Worm (Caenorhabditis elegans) whole organism, young adult: ENCODE results near the gene gldi-5.

Experiments used
- C17E4.6 ChIP-seq: fragments of 200-800 bp; sonication (Bioruptor generic); IDR thresholded peaks from 2 replicates; pipeline ENCODE4 v1.3.6; 2022; ENCODE audit warnings: missing genetic modification reagents, missing genetic modification characterization, missing compliant biosample characterization
- F10E7.11 ChIP-seq: sonication (generic microtip); optimal IDR thresholded peaks from 2 replicates; lab custom pipeline; 2017; ENCODE audit warnings: mild to moderate bottlenecking, missing genetic modification characterization, moderate library complexity, missing compliant biosample characterization
- K11D2.4 ChIP-seq: fragments of 200-800 bp; sonication (Bioruptor generic); IDR thresholded peaks from 2 replicates; pipeline ENCODE4 v1.3.6; 2022; ENCODE audit warnings: missing genetic modification reagents, missing genetic modification characterization, missing compliant biosample characterization
- Y53F4B.3 ChIP-seq: fragments of 200-800 bp; sonication (Bioruptor generic); IDR thresholded peaks from 2 replicates; pipeline ENCODE4 v1.3.6; 2022; ENCODE audit warnings: missing genetic modification reagents, missing genetic modification characterization, missing compliant biosample characterization
- Y53G8AR.9 ChIP-seq: fragments of 200-800 bp; sonication (Bioruptor generic); conservative IDR thresholded peaks from 2 replicates; pipeline ENCODE4 v1.3.6; 2022; ENCODE audit warnings: missing genetic modification reagents, missing genetic modification characterization, missing compliant biosample characterization
- Y56A3A.18 ChIP-seq: fragments of 200-800 bp; sonication (Bioruptor generic); IDR thresholded peaks from 2 replicates; pipeline ENCODE4 v1.3.6; 2022; ENCODE audit warnings: missing genetic modification reagents, missing genetic modification characterization, missing compliant biosample characterization
- akir-1 ChIP-seq: fragments of 200-800 bp; sonication (Bioruptor generic); optimal IDR thresholded peaks from 2 replicates; lab custom pipeline; 2018; ENCODE audit warnings: mild to moderate bottlenecking, missing genetic modification characterization, moderate library complexity, missing compliant biosample characterization
- attf-3 ChIP-seq: fragments of 200-800 bp; sonication (Bioruptor generic); conservative IDR thresholded peaks from 2 replicates; pipeline ENCODE4 v1.3.6; 2022; ENCODE audit warnings: missing genetic modification reagents, missing genetic modification characterization, missing compliant biosample characterization
- attf-6 ChIP-seq: fragments of 200-800 bp; sonication (Bioruptor generic); IDR thresholded peaks from 2 replicates; pipeline ENCODE4 v1.3.6; 2022; ENCODE audit warnings: missing genetic modification reagents, missing genetic modification characterization, missing compliant biosample characterization
- ceh-100 ChIP-seq: fragments of 200-800 bp; sonication (Bioruptor generic); IDR thresholded peaks from 2 replicates; pipeline ENCODE4 v1.3.6; 2022; ENCODE audit warnings: missing genetic modification reagents, missing genetic modification characterization, missing compliant biosample characterization
- ceh-91 ChIP-seq: fragments of 200-800 bp; sonication (Bioruptor generic); IDR thresholded peaks from 2 replicates; pipeline ENCODE4 v1.3.6; 2022; ENCODE audit warnings: missing genetic modification reagents, missing genetic modification characterization, missing compliant biosample characterization
- dpff-1 ChIP-seq: sonication (generic microtip); optimal IDR thresholded peaks from 2 replicates; lab custom pipeline; 2017; ENCODE audit warnings: mild to moderate bottlenecking, missing genetic modification characterization, missing compliant biosample characterization
- dpl-1 ChIP-seq: fragments of 150-350 bp; optimal IDR thresholded peaks from 2 replicates; lab custom pipeline; 2014; ENCODE audit warnings: missing biosample characterization, missing genetic modification reagents, missing genetic modification characterization
- egrh-3 ChIP-seq: fragments of 200-800 bp; sonication (Bioruptor generic); IDR thresholded peaks from 2 replicates; pipeline ENCODE4 v1.3.6; 2022; ENCODE audit warnings: missing genetic modification reagents, missing genetic modification characterization, missing compliant biosample characterization
- gei-17 ChIP-seq: fragments of 200-800 bp; sonication (Bioruptor generic); optimal IDR thresholded peaks from 2 replicates; lab custom pipeline; 2018; ENCODE audit warnings: mild to moderate bottlenecking, missing genetic modification characterization, missing compliant biosample characterization
- hmg-1.2 ChIP-seq: fragments of 200-800 bp; sonication (Bioruptor generic); IDR thresholded peaks from 2 replicates; pipeline ENCODE4 v1.3.6; 2022; ENCODE audit warnings: missing genetic modification reagents, missing genetic modification characterization, missing compliant biosample characterization
- hsf-1 ChIP-seq: fragments of 200-800 bp; sonication (Bioruptor generic); IDR thresholded peaks from 2 replicates; pipeline ENCODE4 v1.3.6; 2022; ENCODE audit warnings: missing genetic modification reagents, missing genetic modification characterization, missing compliant biosample characterization
- let-607 ChIP-seq, 2 experiments: fragments of 200-800 bp in 1 of 2; sonication (Bioruptor generic) in 1 of 2; sonication (generic microtip) in 1 of 2; optimal IDR thresholded peaks; 2 replicates each; lab custom pipeline; 2016 to 2018; ENCODE audit warnings: mild to moderate bottlenecking in 2 of 2, missing compliant biosample characterization in 2 of 2, missing genetic modification characterization in 2 of 2, moderate library complexity in 2 of 2, missing genotype in 1 of 2
- lin-40 ChIP-seq: sonication (generic microtip); optimal IDR thresholded peaks from 2 replicates; lab custom pipeline; 2016; ENCODE audit warnings: missing genetic modification characterization, mild to moderate bottlenecking, missing compliant biosample characterization, missing genotype, missing genetic modification reagents
- lir-1 ChIP-seq: fragments of 200-800 bp; sonication (Bioruptor generic); conservative IDR thresholded peaks from 2 replicates; pipeline ENCODE4 v1.3.6; 2022; ENCODE audit warnings: missing genetic modification reagents, missing genetic modification characterization, missing compliant biosample characterization
- lsl-1 ChIP-seq: fragments of 200-800 bp; sonication (Bioruptor generic); optimal IDR thresholded peaks from 2 replicates; lab custom pipeline; 2018; ENCODE audit warnings: mild to moderate bottlenecking, missing genetic modification characterization, moderate library complexity, missing compliant biosample characterization
- lsy-27 ChIP-seq: sonication (generic microtip); optimal IDR thresholded peaks from 2 replicates; lab custom pipeline; 2017; ENCODE audit warnings: missing genetic modification characterization, mild to moderate bottlenecking, missing compliant biosample characterization, antibody characterized with exemption, missing genotype, borderline replicate concordance; ENCODE audit not compliant: insufficient read depth
- madf-3 ChIP-seq: fragments of 200-800 bp; sonication (Bioruptor generic); IDR thresholded peaks from 2 replicates; pipeline ENCODE4 v1.3.6; 2022; ENCODE audit warnings: missing genetic modification reagents, missing genetic modification characterization, missing compliant biosample characterization
- madf-8 ChIP-seq: fragments of 200-800 bp; sonication (Bioruptor generic); conservative IDR thresholded peaks from 2 replicates; pipeline ENCODE4 v1.3.6; 2022; ENCODE audit warnings: missing genetic modification reagents, missing genetic modification characterization, missing compliant biosample characterization
- mcd-1 ChIP-seq: fragments of 200-800 bp; sonication (Bioruptor generic); IDR thresholded peaks from 2 replicates; pipeline ENCODE4 v1.3.6; 2022; ENCODE audit warnings: missing genetic modification reagents, missing genetic modification characterization, missing compliant biosample characterization
- nfyb-1 ChIP-seq: fragments of 200-800 bp; sonication (Bioruptor generic); IDR thresholded peaks from 2 replicates; pipeline ENCODE4 v1.3.6; 2022; ENCODE audit warnings: missing genetic modification reagents, missing genetic modification characterization, missing compliant biosample characterization
- ztf-18 ChIP-seq: sonication (generic microtip); optimal IDR thresholded peaks from 2 replicates; lab custom pipeline; 2016; ENCODE audit warnings: missing genotype, mild to moderate bottlenecking, missing genetic modification characterization, missing compliant biosample characterization
- ztf-25 ChIP-seq: fragments of 200-800 bp; sonication (Bioruptor generic); IDR thresholded peaks from 2 replicates; pipeline ENCODE4 v1.3.6; 2022; ENCODE audit warnings: missing genetic modification reagents, missing genetic modification characterization, missing compliant biosample characterization

Gene gldi-5

ce11 chrIII:3697181-3697580 lies 29.1 kb downstream of the gldi-5 start:
- TF ChIP-seq hsf-1 (peak; percentile 90), mcd-1 (peak; percentile 72), ztf-18 (tag; lab: Kevin White, UChicago) (peak; percentile 58), hmg-1.2 (GFP tag; lab: Robert Waterston, UW) (peak; percentile 41)

ce11 chrIII:3695398-3695797 lies 30.9 kb downstream of the gldi-5 start:
- 0 out of 2 replicates have a peak, but pooled peaks have one; percentile 31 for TF ChIP-seq attf-3 (GFP tag; lab: Robert Waterston, UW)
- peak; percentile 93 for TF ChIP-seq hmg-1.2 (GFP tag; lab: Robert Waterston, UW)
- TF ChIP-seq ceh-91 (GFP tag; lab: Robert Waterston, UW): peak; percentile 50; the same call in 1 of the 2 replicates
- TF ChIP-seq nfyb-1 (GFP tag; lab: Robert Waterston, UW): peak; percentile 78
- TF ChIP-seq lir-1 (GFP tag; lab: Robert Waterston, UW): 0 out of 2 replicates have a peak, but pooled peaks have one; percentile 27
- peak; percentile 50; the same call in 1 of the 2 replicates for TF ChIP-seq egrh-3 (GFP tag; lab: Robert Waterston, UW)
- peak; percentile 55; the same call in 1 of the 2 replicates for TF ChIP-seq C17E4.6
- peak in 1 of 2 experiments; percentile 46 for TF ChIP-seq let-607 (tag; optimal IDR thresholded peaks at IDR 0.05; lab: Kevin White, UChicago)
- peak; percentile 88 for TF ChIP-seq ztf-18 (tag; lab: Kevin White, UChicago)
- peak; percentile 62 for TF ChIP-seq ceh-100 (GFP tag; lab: Robert Waterston, UW)
- TF ChIP-seq mcd-1: peak; percentile 92
- peak; percentile 81 for TF ChIP-seq K11D2.4 (GFP tag; lab: Robert Waterston, UW)
- 0 out of 2 replicates have a peak, but pooled peaks have one; percentile 28 for TF ChIP-seq Y56A3A.18 (GFP tag; lab: Robert Waterston, UW)
- TF ChIP-seq lin-40 (tag; lab: Kevin White, UChicago): peak; percentile 31

- TF ChIP-seq dpl-1 (GFP tag; lab: Kevin White, UChicago) (no peak), Y56A3A.18 (GFP tag; lab: Robert Waterston, UW) (no peak), Y53G8AR.9 (GFP tag; lab: Robert Waterston, UW) (no peak), gei-17 (GFP tag; lab: Kevin White, UChicago) (no peak), ztf-25 (GFP tag; lab: Robert Waterston, UW) (no peak), akir-1 (GFP tag; lab: Kevin White, UChicago) (no peak), madf-8 (GFP tag; lab: Robert Waterston, UW) (no peak)
These were observed 31.7 kb downstream of the gldi-5 start, which contains the start of gene npr-15 for ce11 chrIII:3694572-3694971. Gene npr-15 (minus strand): TSS chrIII:3694672.

- TF ChIP-seq Y53F4B.3 (GFP tag; lab: Robert Waterston, UW): no peak
- TF ChIP-seq attf-6 (GFP tag; lab: Robert Waterston, UW): no peak
- TF ChIP-seq madf-3: no peak
- TF ChIP-seq lsl-1 (GFP tag; lab: Kevin White, UChicago): no peak
- TF ChIP-seq lsy-27 (tag; lab: Kevin White, UChicago): no peak
- TF ChIP-seq dpff-1 (tag; lab: Kevin White, UChicago): no peak
- TF ChIP-seq, all 124 proteins: peak for 0
These were observed 33.8 kb downstream of the gldi-5 start for ce11 chrIII:3692516-3692915.

ce11 chrIII:3682869-3683403 lies 43.4 kb downstream of the gldi-5 start:
- TF ChIP-seq nfyb-1 (GFP tag; lab: Robert Waterston, UW) (peak; percentile 84), F10E7.11 (tag; lab: Kevin White, UChicago) (no peak), lsy-27 (tag; lab: Kevin White, UChicago) (no peak)
